Fruit fly (Drosophila melanogaster) whole organism, embryonic: ENCODE data around the gene nop5.

Experiments
- Awh ChIP-seq: fragments of 200-800 bp; sonication (Bioruptor generic); IDR thresholded peaks from 2 replicates; pipeline ENCODE4, ENCODE4 v1.3.6; 2022; ENCODE audit warnings: missing biosample characterization, missing genetic modification characterization
- Bteb2 ChIP-seq: fragments of 200-800 bp; sonication (Bioruptor generic); optimal IDR thresholded peaks from 2 replicates; lab custom pipeline; 2016; ENCODE audit warnings: missing biosample characterization, missing genetic modification characterization
- CG10209 ChIP-seq: fragments of 200-800 bp; sonication (Bioruptor generic); optimal IDR thresholded peaks from 3 replicates; lab custom pipeline; 2017; ENCODE audit warnings: missing biosample characterization, mild to moderate bottlenecking, missing genetic modification characterization, missing genetic modification reagents
- CG10654 ChIP-seq: fragments of 200-800 bp; sonication (Bioruptor generic); optimal IDR thresholded peaks from 2 replicates; lab custom pipeline; 2016; ENCODE audit warnings: missing biosample characterization, missing genetic modification characterization
- CG12299 ChIP-seq: fragments of 200-800 bp; sonication (Bioruptor generic); optimal IDR thresholded peaks from 2 replicates; lab custom pipeline; 2018; ENCODE audit warnings: missing biosample characterization, mild to moderate bottlenecking, missing genetic modification characterization
- CG12391 ChIP-seq: fragments of 200-800 bp; sonication (Bioruptor generic); optimal IDR thresholded peaks from 3 replicates; lab custom pipeline; 2018; ENCODE audit warnings: missing biosample characterization, mild to moderate bottlenecking, missing genetic modification characterization, moderate library complexity
- CG13624 ChIP-seq: fragments of 200-800 bp; sonication (Bioruptor generic); optimal IDR thresholded peaks from 2 replicates; lab custom pipeline; 2016; ENCODE audit warnings: missing biosample characterization, missing genetic modification characterization
- CG16863 ChIP-seq: fragments of 200-800 bp; sonication (Bioruptor generic); optimal IDR thresholded peaks from 3 replicates; lab custom pipeline; 2016; ENCODE audit warnings: missing biosample characterization, missing genetic modification characterization
- CG17328 ChIP-seq: fragments of 200-800 bp; sonication (Bioruptor generic); IDR thresholded peaks from 2 replicates; pipeline ENCODE4 v1.3.6; 2022; ENCODE audit warnings: missing biosample characterization, missing genetic modification characterization
- CG17359 ChIP-seq: fragments of 200-800 bp; sonication (Bioruptor generic); optimal IDR thresholded peaks from 3 replicates; lab custom pipeline; 2018; ENCODE audit warnings: missing biosample characterization, mild to moderate bottlenecking, missing genetic modification characterization, moderate library complexity
- CG17361 ChIP-seq: fragments of 200-800 bp; sonication (Bioruptor generic); IDR thresholded peaks from 3 replicates; pipeline ENCODE4 v1.3.6; 2022; ENCODE audit warnings: missing biosample characterization, missing genetic modification characterization
- CG2120 ChIP-seq: fragments of 200-800 bp; sonication (Bioruptor generic); optimal IDR thresholded peaks from 3 replicates; lab custom pipeline; 2016; ENCODE audit warnings: missing biosample characterization, missing genetic modification characterization
- CG2129 ChIP-seq: fragments of 200-800 bp; sonication (Bioruptor generic); IDR thresholded peaks from 2 replicates; pipeline ENCODE4 v1.3.6; 2022; ENCODE audit warnings: missing biosample characterization, missing genetic modification characterization; ENCODE audit not compliant: partially characterized antibody
- CG3726 ChIP-seq: fragments of 200-800 bp; sonication (Bioruptor generic); IDR thresholded peaks from 3 replicates; pipeline ENCODE4, ENCODE4 v1.3.6; 2022; ENCODE audit warnings: missing biosample characterization, missing genetic modification characterization
- CG3995 ChIP-seq: fragments of 200-800 bp; sonication (Bioruptor generic); optimal IDR thresholded peaks from 3 replicates; lab custom pipeline; 2016; ENCODE audit warnings: missing biosample characterization, missing genetic modification characterization
- CG43689 ChIP-seq: fragments of 200-800 bp; sonication (Bioruptor generic); IDR thresholded peaks from 2 replicates; pipeline ENCODE4 v1.3.6; 2022; ENCODE audit warnings: missing biosample characterization, missing genetic modification characterization
- CG5245 ChIP-seq: fragments of 200-800 bp; sonication (Bioruptor generic); optimal IDR thresholded peaks from 3 replicates; lab custom pipeline; 2016; ENCODE audit warnings: missing biosample characterization, missing genetic modification characterization
- CG5953 ChIP-seq: fragments of 200-800 bp; sonication (Bioruptor generic); IDR thresholded peaks from 2 replicates; pipeline ENCODE4 v1.3.6; 2022; ENCODE audit warnings: missing biosample characterization, missing genetic modification characterization
- CG6254 ChIP-seq: fragments of 200-800 bp; sonication (Bioruptor generic); optimal IDR thresholded peaks from 3 replicates; lab custom pipeline; 2017; ENCODE audit warnings: mild to moderate bottlenecking, missing biosample characterization, missing genetic modification reagents, missing genetic modification characterization
- CG6765 ChIP-seq: fragments of 200-800 bp; sonication (Bioruptor generic); optimal IDR thresholded peaks from 3 replicates; lab custom pipeline; 2017; ENCODE audit warnings: missing biosample characterization, mild to moderate bottlenecking, missing genetic modification characterization
- CG7556 ChIP-seq: fragments of 200-800 bp; sonication (Bioruptor generic); optimal IDR thresholded peaks from 2 replicates; lab custom pipeline; 2017; ENCODE audit warnings: missing biosample characterization, mild to moderate bottlenecking, missing genetic modification characterization
- CG8359 ChIP-seq: fragments of 200-800 bp; sonication (Bioruptor generic); optimal IDR thresholded peaks from 2 replicates; lab custom pipeline; 2017; ENCODE audit warnings: missing biosample characterization, mild to moderate bottlenecking, missing genetic modification characterization, borderline replicate concordance
- CG8924 ChIP-seq: fragments of 200-800 bp; optimal IDR thresholded peaks from 3 replicates; lab custom pipeline; 2019; ENCODE audit warnings: missing biosample characterization, mild to moderate bottlenecking, missing genetic modification characterization, moderate library complexity
- Dad ChIP-seq: fragments of 200-800 bp; sonication (Bioruptor generic); optimal IDR thresholded peaks from 3 replicates; lab custom pipeline; 2016; ENCODE audit warnings: missing biosample characterization, missing genetic modification characterization
- Fer2 ChIP-seq: fragments of 200-800 bp; sonication (Bioruptor generic); optimal IDR thresholded peaks from 2 replicates; lab custom pipeline; 2018; ENCODE audit warnings: missing biosample characterization, mild to moderate bottlenecking, missing genetic modification characterization, moderate library complexity
- Gug ChIP-seq: fragments of 200-800 bp; sonication (Bioruptor generic); IDR thresholded peaks from 4 replicates; pipeline ENCODE4 v1.3.6; 2022; ENCODE audit warnings: missing biosample characterization, missing genetic modification characterization
- HHEX ChIP-seq: fragments of 200-800 bp; sonication (Bioruptor generic); optimal IDR thresholded peaks from 3 replicates; lab custom pipeline; 2017; ENCODE audit warnings: missing biosample characterization, mild to moderate bottlenecking, missing genetic modification characterization, missing genetic modification reagents
- HLH3B ChIP-seq: fragments of 200-800 bp; sonication (Bioruptor generic); IDR thresholded peaks from 2 replicates; pipeline ENCODE4 v1.3.6; 2022; ENCODE audit warnings: missing biosample characterization, missing genetic modification characterization
- Hmr ChIP-seq: fragments of 200-800 bp; sonication (Bioruptor generic); optimal IDR thresholded peaks from 3 replicates; lab custom pipeline; 2017; ENCODE audit warnings: mild to moderate bottlenecking, missing biosample characterization, missing genetic modification reagents, missing genetic modification characterization
- Jarid2 ChIP-seq: fragments of 200-800 bp; sonication (Bioruptor generic); optimal IDR thresholded peaks from 3 replicates; lab custom pipeline; 2017; ENCODE audit warnings: mild to moderate bottlenecking, missing biosample characterization, missing genetic modification reagents, missing genetic modification characterization
- Side ChIP-seq: fragments of 200-800 bp; sonication (Bioruptor generic); optimal IDR thresholded peaks from 2 replicates; lab custom pipeline; 2016; ENCODE audit warnings: missing biosample characterization, missing genetic modification characterization
- Sox100B ChIP-seq: fragments of 200-800 bp; sonication (Bioruptor generic); optimal IDR thresholded peaks from 3 replicates; lab custom pipeline; 2018; ENCODE audit warnings: missing biosample characterization, mild to moderate bottlenecking, missing genetic modification characterization
- Vsx1 ChIP-seq: fragments of 200-800 bp; sonication (Bioruptor generic); optimal IDR thresholded peaks from 2 replicates; lab custom pipeline; 2017; ENCODE audit warnings: missing biosample characterization, mild to moderate bottlenecking, missing genetic modification characterization, missing genetic modification reagents
- ac ChIP-seq: fragments of 200-800 bp; sonication (Bioruptor generic); optimal IDR thresholded peaks from 3 replicates; lab custom pipeline; 2017; ENCODE audit warnings: missing biosample characterization, mild to moderate bottlenecking, missing genetic modification characterization
- ato ChIP-seq: fragments of 200-800 bp; sonication (Bioruptor generic); IDR thresholded peaks from 2 replicates; pipeline ENCODE4 v1.3.6; 2022; ENCODE audit warnings: missing biosample characterization, missing genetic modification characterization; ENCODE audit not compliant: partially characterized antibody
- chn ChIP-seq: fragments of 200-800 bp; sonication (Bioruptor generic); optimal IDR thresholded peaks from 2 replicates; lab custom pipeline; 2016; ENCODE audit warnings: missing biosample characterization, missing genetic modification characterization
- da ChIP-seq: fragments of 200-800 bp; sonication (Bioruptor generic); optimal IDR thresholded peaks from 2 replicates; lab custom pipeline; 2016; ENCODE audit warnings: missing biosample characterization, missing genetic modification characterization
- eve ChIP-seq, 2 experiments: fragments of >200 bp; optimal IDR thresholded peaks; 2 replicates each; lab custom pipeline; 2017; ENCODE audit warnings: missing biosample characterization in 2 of 2, missing genetic modification characterization in 2 of 2
- fru ChIP-seq: fragments of >200 bp; optimal IDR thresholded peaks from 2 replicates; lab custom pipeline; 2017
- gro ChIP-seq: fragments of 200-800 bp; sonication (Bioruptor generic); optimal IDR thresholded peaks from 2 replicates; lab custom pipeline; 2016; ENCODE audit warnings: missing biosample characterization, missing genetic modification characterization
- hth ChIP-seq: fragments of >200 bp; optimal IDR thresholded peaks from 2 replicates; lab custom pipeline; 2017; ENCODE audit warnings: inconsistent platforms
- jigr1 ChIP-seq: fragments of 200-800 bp; sonication (Bioruptor generic); IDR thresholded peaks from 3 replicates; pipeline ENCODE4 v1.3.6; 2022; ENCODE audit warnings: missing biosample characterization, missing genetic modification characterization
- knrl ChIP-seq: fragments of 200-800 bp; sonication (Bioruptor generic); IDR thresholded peaks from 3 replicates; pipeline ENCODE4 v1.3.6; 2022; ENCODE audit warnings: missing biosample characterization, missing genetic modification characterization; ENCODE audit not compliant: partially characterized antibody
- lilli ChIP-seq: fragments of 200-800 bp; sonication (Bioruptor generic); optimal IDR thresholded peaks from 3 replicates; lab custom pipeline; 2016; ENCODE audit warnings: missing biosample characterization, missing genetic modification characterization
- nom ChIP-seq: fragments of 200-800 bp; sonication (Bioruptor generic); optimal IDR thresholded peaks from 2 replicates; lab custom pipeline; 2017; ENCODE audit warnings: missing biosample characterization, missing genetic modification characterization, mild to moderate bottlenecking, moderate library complexity, missing genetic modification reagents
- oc ChIP-seq: fragments of 200-800 bp; sonication (Bioruptor generic); optimal IDR thresholded peaks from 2 replicates; lab custom pipeline; 2018; ENCODE audit warnings: missing biosample characterization, mild to moderate bottlenecking, missing genetic modification characterization, moderate library complexity
- peb ChIP-seq: fragments of 200-800 bp; sonication (Bioruptor generic); IDR thresholded peaks from 2 replicates; pipeline ENCODE4 v1.3.6; 2022; ENCODE audit warnings: missing biosample characterization, missing genetic modification characterization
- pros ChIP-seq: fragments of 200-800 bp; sonication (Bioruptor generic); optimal IDR thresholded peaks from 3 replicates; lab custom pipeline; 2019; ENCODE audit warnings: missing biosample characterization, mild to moderate bottlenecking, missing genetic modification characterization, moderate library complexity
- row ChIP-seq: fragments of 200-800 bp; sonication (Bioruptor generic); IDR thresholded peaks from 3 replicates; pipeline ENCODE4 v1.3.6; 2022; ENCODE audit warnings: missing biosample characterization, missing genetic modification characterization
- tna ChIP-seq: fragments of 200-800 bp; sonication (Bioruptor generic); IDR thresholded peaks from 2 replicates; pipeline ENCODE4 v1.3.6; 2022; ENCODE audit warnings: missing biosample characterization, missing genetic modification characterization; ENCODE audit not compliant: partially characterized antibody
- zfh1 ChIP-seq: fragments of 200-800 bp; sonication (Bioruptor generic); IDR thresholded peaks from 3 replicates; pipeline ENCODE4 v1.3.6; 2022; ENCODE audit warnings: missing biosample characterization, missing genetic modification characterization

nop5 gene

dm6 chr2L:6956725-6957124, 38.2 kb upstream of the nop5 start, which contains the start of the genes CG13775 and CG3430 (continued):
- TF ChIP-seq CG16863 (GFP tag; lab: Kevin White, UChicago) = no peak
- no peak for TF ChIP-seq HLH3B (GFP tag; lab: Robert Waterston, UW)
- 0 out of 2 replicates have a peak, but pooled peaks have one; percentile 30 for TF ChIP-seq tna (GFP tag; lab: Robert Waterston, UW)
- TF ChIP-seq Awh (GFP tag; lab: Robert Waterston, UW) = no peak
- no peak for TF ChIP-seq oc (tag; lab: Kevin White, UChicago)
- no peak for TF ChIP-seq CG43689 (GFP tag; lab: Robert Waterston, UW)
- no peak for TF ChIP-seq CG5953 (GFP tag; lab: Robert Waterston, UW)
- TF ChIP-seq CG17361 = no peak
- peak; percentile 55 for TF ChIP-seq CG17328 (GFP tag; lab: Robert Waterston, UW)
- no peak for TF ChIP-seq Side
- TF ChIP-seq CG13624 (GFP tag; lab: Kevin White, UChicago) = peak; percentile 57
- TF ChIP-seq da (GFP tag; lab: Kevin White, UChicago) = no peak
- no peak for TF ChIP-seq Jarid2 (GFP tag; lab: Kevin White, UChicago)
- TF ChIP-seq peb = no peak
- TF ChIP-seq Bteb2 (GFP tag; lab: Kevin White, UChicago) = no peak
- no peak for TF ChIP-seq jigr1 (GFP tag; lab: Robert Waterston, UW)
- TF ChIP-seq CG12391 (tag; lab: Kevin White, UChicago) = peak; percentile 38
- no peak for TF ChIP-seq pros (GFP tag; lab: Kevin White, UChicago)
- TF ChIP-seq zfh1 (GFP tag; lab: Robert Waterston, UW) = peak; percentile 45; the same call in 2 of the 3 replicates
- TF ChIP-seq CG5245 (GFP tag; lab: Kevin White, UChicago) = no peak
- peak; percentile 16; the same call in 1 of the 4 replicates for TF ChIP-seq Gug (GFP tag; lab: Robert Waterston, UW)
- TF ChIP-seq CG6765 (GFP tag; lab: Kevin White, UChicago) = peak; percentile 33
- TF ChIP-seq HHEX (GFP tag; lab: Kevin White, UChicago) = no peak
- peak; percentile 91 for TF ChIP-seq row (GFP tag; lab: Robert Waterston, UW)
- TF ChIP-seq CG6254 = no peak
- TF ChIP-seq chn = no peak
- TF ChIP-seq Sox100B (GFP tag; lab: Kevin White, UChicago) = no peak
- no peak for TF ChIP-seq ac (GFP tag; lab: Kevin White, UChicago)
- no peak for TF ChIP-seq fru (lab: Kevin White, UChicago)
- no peak for TF ChIP-seq hth (lab: Kevin White, UChicago)
- TF ChIP-seq CG2129 (GFP tag; lab: Robert Waterston, UW) = peak; percentile 37; the same call in 1 of the 2 replicates
- TF ChIP-seq lilli (GFP tag; lab: Kevin White, UChicago) = no peak
- no peak for TF ChIP-seq CG8359 (GFP tag; lab: Kevin White, UChicago)
- no peak for TF ChIP-seq CG12299 (tag; lab: Kevin White, UChicago)
- no peak for TF ChIP-seq Fer2
- no peak for TF ChIP-seq CG17359
- peak; percentile 59 for TF ChIP-seq CG2120 (GFP tag; lab: Kevin White, UChicago)
- peak; percentile 67 for TF ChIP-seq knrl
- TF ChIP-seq Vsx1 (GFP tag; lab: Kevin White, UChicago) = no peak
- TF ChIP-seq Dad = peak; percentile 27
- no peak for TF ChIP-seq eve (GFP tag; optimal IDR thresholded peaks at IDR 0.05; lab: Kevin White, UChicago)
- TF ChIP-seq CG3726 = no peak
- no peak for TF ChIP-seq Hmr (GFP tag; lab: Kevin White, UChicago)
- peak; percentile 11 for TF ChIP-seq nom (GFP tag; lab: Kevin White, UChicago)
- peak; percentile 20; the same call in 1 of the 2 replicates for TF ChIP-seq ato (GFP tag; lab: Robert Waterston, UW)
- peak; percentile 33 for TF ChIP-seq gro (GFP tag; lab: Kevin White, UChicago)
- no peak for TF ChIP-seq CG10654 (GFP tag; lab: Kevin White, UChicago)
- peak; percentile 22 for TF ChIP-seq CG10209 (GFP tag; lab: Kevin White, UChicago)
- no peak for TF ChIP-seq CG3995 (GFP tag; lab: Kevin White, UChicago)
- no peak for TF ChIP-seq CG8924 (tag; lab: Kevin White, UChicago)
- TF ChIP-seq CG7556 (GFP tag; lab: Kevin White, UChicago) = no peak
